Worm (Caenorhabditis elegans) whole organism, L2 larva: Measurements from ENCODE around the gene C02F5.3.

Experiments used
- aly-2 ChIP-seq: fragments of 150-350 bp; optimal IDR thresholded peaks from 2 replicates; lab custom pipeline; 2014; ENCODE audit warnings: missing biosample characterization, missing genetic modification characterization
- ama-1 ChIP-seq: fragments of 150-350 bp; optimal IDR thresholded peaks from 2 replicates; lab custom pipeline; 2018; ENCODE audit warnings: inconsistent platforms
- blmp-1 ChIP-seq: sonication (generic microtip); optimal IDR thresholded peaks from 2 replicates; lab custom pipeline; 2017; ENCODE audit warnings: missing genetic modification characterization, mild to moderate bottlenecking, missing compliant biosample characterization, antibody characterized with exemption, moderate library complexity; ENCODE audit not compliant: insufficient read depth
- ceh-16 ChIP-seq: fragments of 150-350 bp; optimal IDR thresholded peaks from 2 replicates; lab custom pipeline; 2014; ENCODE audit warnings: missing biosample characterization, missing genetic modification characterization
- elt-1 ChIP-seq: fragments of 150-350 bp; optimal IDR thresholded peaks from 2 replicates; lab custom pipeline; 2014; ENCODE audit warnings: missing biosample characterization, missing genetic modification characterization
- nhr-12 ChIP-seq: fragments of 150-350 bp; optimal IDR thresholded peaks from 2 replicates; lab custom pipeline; 2014; ENCODE audit warnings: missing biosample characterization, missing genetic modification characterization
- skn-1 ChIP-seq: sonication (generic microtip); optimal IDR thresholded peaks from 2 replicates; lab custom pipeline; 2017; ENCODE audit warnings: missing biosample characterization, missing genetic modification characterization
- sma-3 ChIP-seq: sonication (generic microtip); optimal IDR thresholded peaks from 2 replicates; lab custom pipeline; 2016; ENCODE audit warnings: missing genetic modification reagents, missing genetic modification characterization, missing compliant biosample characterization
- sma-9 ChIP-seq, 2 experiments: fragments of 150-350 bp in 1 of 2; sonication (generic microtip) in 1 of 2; optimal IDR thresholded peaks; 2 replicates each; lab custom pipeline; 2014 to 2016; ENCODE audit warnings: missing genetic modification characterization in 2 of 2, mild to moderate bottlenecking in 1 of 2, missing biosample characterization in 1 of 2, missing compliant biosample characterization in 1 of 2, missing genetic modification reagents in 1 of 2, moderate library complexity in 1 of 2
- snpc-4 ChIP-seq: fragments of 150-350 bp; optimal IDR thresholded peaks from 2 replicates; lab custom pipeline; 2014; ENCODE audit warnings: missing biosample characterization, missing genetic modification characterization
- unc-55 ChIP-seq: fragments of 150-350 bp; sonication (generic microtip); optimal IDR thresholded peaks from 3 replicates; lab custom pipeline; 2014; ENCODE audit warnings: missing biosample characterization, missing genetic modification reagents, missing genetic modification characterization
- unc-62 ChIP-seq: fragments of 150-350 bp; optimal IDR thresholded peaks from 2 replicates; lab custom pipeline; 2014; ENCODE audit warnings: missing biosample characterization, missing genetic modification reagents, missing genetic modification characterization
- zag-1 ChIP-seq: fragments of 150-350 bp; optimal IDR thresholded peaks from 2 replicates; lab custom pipeline; 2014; ENCODE audit warnings: missing biosample characterization, missing genetic modification characterization
- ztf-11 ChIP-seq: sonication (generic microtip); optimal IDR thresholded peaks from 2 replicates; lab custom pipeline; 2017; ENCODE audit warnings: missing biosample characterization, missing genetic modification characterization

DNA sequence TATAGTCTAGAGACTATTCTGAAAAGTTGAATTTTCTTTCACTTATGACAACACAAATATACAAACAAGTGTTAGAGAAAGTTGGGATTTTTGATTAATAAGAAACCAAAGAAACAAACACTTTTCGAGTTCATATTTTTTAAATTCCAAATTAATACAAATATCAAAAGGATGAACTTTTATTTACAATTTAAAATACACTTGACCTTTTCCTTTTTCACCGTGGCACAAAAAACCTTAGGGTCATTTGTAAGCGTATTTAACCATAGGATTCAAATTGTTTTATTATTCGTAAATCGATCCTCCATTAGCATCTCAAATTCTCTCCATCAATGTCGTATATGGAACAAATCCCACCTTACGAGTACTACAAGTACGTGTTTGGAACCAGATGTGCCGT, 9.8 kb upstream of the C02F5.3 start, which contains the start of gene C02F5.5:
- no peak for TF ChIP-seq nhr-12 (tag; lab: Kevin White, UChicago)
- no peak for TF ChIP-seq blmp-1 (tag; lab: Kevin White, UChicago)
- no peak for TF ChIP-seq snpc-4 (tag; lab: Kevin White, UChicago)
- TF ChIP-seq aly-2, result no peak
- no peak for TF ChIP-seq zag-1 (tag; lab: Kevin White, UChicago)
- TF ChIP-seq ztf-11 (tag; lab: Kevin White, UChicago), result no peak
- TF ChIP-seq ceh-16 (tag; lab: Kevin White, UChicago), result no peak
- no peak for TF ChIP-seq unc-55 (GFP tag; lab: Kevin White, UChicago)
- TF ChIP-seq sma-3 (GFP tag; lab: Kevin White, UChicago), result no peak
- TF ChIP-seq elt-1 (tag; lab: Kevin White, UChicago), result no peak
- TF ChIP-seq ama-1 (lab: Kevin White, UChicago), result no peak
- TF ChIP-seq skn-1 (tag; lab: Kevin White, UChicago), result no peak
- TF ChIP-seq sma-9 (GFP tag; optimal IDR thresholded peaks at IDR 0.05; lab: Kevin White, UChicago), result no peak
- TF ChIP-seq sma-9 (tag; optimal IDR thresholded peaks at IDR 0.05; lab: Kevin White, UChicago), result no peak
- TF ChIP-seq unc-62 (GFP tag; lab: Kevin White, UChicago), result no peak
